Worm (Caenorhabditis elegans): Measurements from ENCODE around the gene rbm-42.

ce11 chrIII:5183372-5183771, 30.3 kb upstream of the rbm-42 start:
- TF ChIP-seq fkh-10 (GFP tag; optimal IDR thresholded peaks at IDR 0.05) (no peak), pqm-1 (tag; optimal IDR thresholded peaks at IDR 0.05) (no peak), ztf-16 (tag; optimal IDR thresholded peaks at IDR 0.05) (no peak), sox-4 (tag; optimal IDR thresholded peaks at IDR 0.05) (no peak), tbx-2 (tag; optimal IDR thresholded peaks at IDR 0.05) (no peak)
